Fruit fly (Drosophila melanogaster): ENCODE results near the gene sog.

sog gene

DNA sequence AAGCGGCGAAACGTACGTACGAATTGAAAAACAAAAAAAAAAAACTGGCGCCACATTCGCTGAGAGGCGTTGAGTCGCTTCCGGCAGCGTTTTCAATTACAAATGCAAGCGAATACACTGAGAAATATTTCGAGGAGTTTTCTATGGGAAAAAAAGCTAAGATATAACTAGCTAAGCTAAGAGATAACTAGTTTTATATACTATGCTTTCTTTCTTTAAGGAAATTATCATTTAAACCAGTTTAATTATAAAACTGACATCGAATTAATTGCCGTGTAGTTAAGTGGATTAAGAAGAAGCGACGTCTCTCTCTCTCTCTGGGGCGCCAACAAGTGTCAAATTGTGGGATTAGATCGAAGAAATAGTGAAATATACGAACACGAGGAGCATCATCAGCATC, 17.8 kb downstream of the sog start (continued):
- TF ChIP-seq fd3F (GFP tag; optimal IDR thresholded peaks at IDR 0.05) (peak; percentile 35), luna (GFP tag; optimal IDR thresholded peaks at IDR 0.05) (no peak), yki (optimal IDR thresholded peaks at IDR 0.05) (no peak), CG2129 (GFP tag; IDR thresholded peaks at IDR 0.05; ENCODE audit: partially characterized antibody) (no peak), caup (GFP tag; optimal IDR thresholded peaks at IDR 0.05; ENCODE audit: severe bottlenecking) (no peak), CG3163 (GFP tag; optimal IDR thresholded peaks at IDR 0.05) (no peak), Med (GFP tag) (peak; percentile 68), p53 (GFP tag; optimal IDR thresholded peaks at IDR 0.05) (no peak), CG10565 (GFP tag; optimal IDR thresholded peaks at IDR 0.05) (no peak), sd (tag; optimal IDR thresholded peaks at IDR 0.05) (no peak), CG1647 (GFP tag; optimal IDR thresholded peaks at IDR 0.05) (no peak), Trl (optimal IDR thresholded peaks at IDR 0.05) (no peak), Trl (GFP tag; optimal IDR thresholded peaks at IDR 0.05) (peak; percentile 19), TFAM (GFP tag; optimal IDR thresholded peaks at IDR 0.05) (no peak), CG4360 (GFP tag; IDR thresholded peaks at IDR 0.05) (no peak), trem (tag; optimal IDR thresholded peaks at IDR 0.05) (peak; percentile 31), CG15011 (GFP tag; optimal IDR thresholded peaks at IDR 0.05) (no peak), tna (GFP tag; IDR thresholded peaks at IDR 0.05; ENCODE audit: partially characterized antibody) (no peak), CG14441 (GFP tag; IDR thresholded peaks at IDR 0.05) (no peak; the same call in 1 of the 2 replicates), CG10147 (GFP tag; optimal IDR thresholded peaks at IDR 0.05) (peak; percentile 14), scrt (GFP tag; optimal IDR thresholded peaks at IDR 0.05) (peak; percentile 15), insv (GFP tag; optimal IDR thresholded peaks at IDR 0.05) (no peak), CG31441 (GFP tag; IDR thresholded peaks at IDR 0.05) (peak; percentile 69), NK7.1 (GFP tag; optimal IDR thresholded peaks at IDR 0.05) (peak; percentile 20), NfI (GFP tag; optimal IDR thresholded peaks at IDR 0.05) (no peak), Dek (tag; optimal IDR thresholded peaks at IDR 0.05) (peak; percentile 11), CG8944 (GFP tag; optimal IDR thresholded peaks at IDR 0.05) (peak; percentile 30), CTCF (GFP tag; optimal IDR thresholded peaks at IDR 0.05) (no peak), Asciz (GFP tag; optimal IDR thresholded peaks at IDR 0.05) (peak; percentile 53), CG7963 (GFP tag; IDR thresholded peaks at IDR 0.05; ENCODE audit: partially characterized antibody) (no peak), CG18599 (GFP tag; optimal IDR thresholded peaks at IDR 0.05) (peak; percentile 39), dmrt11E (tag; optimal IDR thresholded peaks at IDR 0.05) (peak; percentile 60), CG12219 (GFP tag; optimal IDR thresholded peaks at IDR 0.05) (peak; percentile 42), CG1602 (GFP tag; optimal IDR thresholded peaks at IDR 0.05) (peak; percentile 36), sug (tag; optimal IDR thresholded peaks at IDR 0.05) (no peak), B-H2 (GFP tag; optimal IDR thresholded peaks at IDR 0.05) (no peak), wek (GFP tag; optimal IDR thresholded peaks at IDR 0.05) (no peak), CG2199 (GFP tag; IDR thresholded peaks at IDR 0.05) (no peak), CG12769 (tag; optimal IDR thresholded peaks at IDR 0.05) (peak; percentile 38), CG6254 (GFP tag; optimal IDR thresholded peaks at IDR 0.05) (peak; percentile 61), lbe (GFP tag; optimal IDR thresholded peaks at IDR 0.05) (no peak), fd102C (GFP tag; optimal IDR thresholded peaks at IDR 0.05) (no peak), HmgD (GFP tag; optimal IDR thresholded peaks at IDR 0.05) (no peak), Usf (GFP tag; optimal IDR thresholded peaks at IDR 0.05) (no peak), CG4707 (GFP tag; optimal IDR thresholded peaks at IDR 0.05) (no peak), bowl (GFP tag; IDR thresholded peaks at IDR 0.05) (no peak), Eip74EF (GFP tag; optimal IDR thresholded peaks at IDR 0.05) (peak in 1 of 2 experiments; percentile 61), CG15514 (GFP tag; optimal IDR thresholded peaks at IDR 0.05) (peak; percentile 31), CG14014 (GFP tag; IDR thresholded peaks at IDR 0.05) (no peak), HHEX (GFP tag; optimal IDR thresholded peaks at IDR 0.05) (peak; percentile 2), Dll (GFP tag; IDR thresholded peaks at IDR 0.05; ENCODE audit: partially characterized antibody) (no peak)
